Worm (Caenorhabditis elegans) whole organism, young adult: Measurements from ENCODE around the gene nhr-143.

Experiments
- F22D6.2 ChIP-seq: sonication (generic microtip); optimal IDR thresholded peaks from 2 replicates; lab custom pipeline; 2016; ENCODE audit warnings: mild to moderate bottlenecking, missing genetic modification characterization, missing compliant biosample characterization
- F57A8.1 ChIP-seq: fragments of 200-800 bp; sonication (Bioruptor generic); optimal IDR thresholded peaks from 2 replicates; lab custom pipeline; 2018; ENCODE audit warnings: mild to moderate bottlenecking, missing genetic modification characterization, moderate library complexity, missing compliant biosample characterization
- ama-1 ChIP-seq, 3 experiments: fragments of 150-350 bp in 1 of 3; sonication (generic microtip) in 2 of 3; optimal IDR thresholded peaks; 2 replicates each; lab custom pipeline; 2014 to 2018; ENCODE audit warnings: missing biosample characterization in 2 of 3, missing genetic modification characterization in 2 of 3, missing genetic modification reagents in 2 of 3
- athp-1 ChIP-seq: sonication (generic microtip); optimal IDR thresholded peaks from 2 replicates; lab custom pipeline; 2017; ENCODE audit warnings: mild to moderate bottlenecking, missing genetic modification characterization, missing compliant biosample characterization
- lin-35 ChIP-seq, 3 experiments: fragments of 150-350 bp in 2 of 3; sonication (generic microtip) in 1 of 3; optimal IDR thresholded peaks; 2 replicates each; lab custom pipeline; 2014 to 2018; ENCODE audit warnings: missing biosample characterization in 3 of 3, missing genetic modification characterization in 3 of 3, missing genetic modification reagents in 3 of 3
- lin-54 ChIP-seq: fragments of 200-800 bp; sonication (Bioruptor generic); optimal IDR thresholded peaks from 2 replicates; lab custom pipeline; 2018; ENCODE audit warnings: mild to moderate bottlenecking, missing genetic modification characterization, missing compliant biosample characterization
- lsy-27 ChIP-seq: sonication (generic microtip); optimal IDR thresholded peaks from 2 replicates; lab custom pipeline; 2017; ENCODE audit warnings: missing genetic modification characterization, mild to moderate bottlenecking, missing compliant biosample characterization, antibody characterized with exemption, missing genotype, borderline replicate concordance; ENCODE audit not compliant: insufficient read depth
- nfya-1 ChIP-seq: sonication (generic microtip); optimal IDR thresholded peaks from 2 replicates; lab custom pipeline; 2017; ENCODE audit warnings: antibody characterized with exemption, missing compliant biosample characterization, missing genetic modification characterization, borderline replicate concordance; ENCODE audit not compliant: insufficient read depth
- pha-4 ChIP-seq: fragments of 150-350 bp; sonication (generic microtip); optimal IDR thresholded peaks from 2 replicates; lab custom pipeline; 2014; ENCODE audit warnings: missing biosample characterization, missing genetic modification reagents, missing genetic modification characterization
- snpc-1.1 ChIP-seq: sonication (generic microtip); optimal IDR thresholded peaks from 2 replicates; lab custom pipeline; 2017; ENCODE audit warnings: missing genetic modification characterization, mild to moderate bottlenecking, missing compliant biosample characterization, antibody characterized with exemption, moderate library complexity, missing genotype, missing genetic modification reagents; ENCODE audit not compliant: insufficient read depth

DNA sequence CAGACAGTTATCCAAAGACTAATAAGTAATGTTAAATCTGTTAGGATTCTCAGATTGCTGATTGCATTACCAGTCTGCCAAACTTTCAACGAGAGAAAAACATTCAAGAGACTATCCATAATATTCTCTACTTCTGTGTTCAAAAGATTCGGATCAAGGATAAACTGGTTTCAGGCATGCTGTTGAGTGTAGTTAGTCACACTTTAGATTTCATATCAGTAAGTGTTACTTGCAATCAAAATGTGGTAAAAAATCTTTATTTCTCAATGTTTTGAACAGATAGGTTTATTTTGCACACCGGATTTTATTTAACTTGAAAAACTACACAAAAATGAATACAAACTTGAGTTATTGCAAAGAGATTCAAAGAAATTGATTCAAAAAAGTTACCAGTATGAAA, 47.3 kb upstream of the nhr-143 start, which contains the start of gene oac-41:
- TF ChIP-seq nfya-1 (no peak), F57A8.1 (no peak), lin-35 (GFP tag; optimal IDR thresholded peaks at IDR 0.05; lab: Kevin White, UChicago) (no peak), lin-54 (no peak), pha-4 (tag; lab: Kevin White, UChicago) (no peak), lsy-27 (no peak), F22D6.2 (tag; lab: Kevin White, UChicago) (no peak), snpc-1.1 (tag; lab: Kevin White, UChicago) (no peak), athp-1 (tag; lab: Kevin White, UChicago) (no peak), ama-1 (optimal IDR thresholded peaks at IDR 0.05; lab: Kevin White, UChicago) (no peak), ama-1 (GFP tag; optimal IDR thresholded peaks at IDR 0.05; lab: Kevin White, UChicago) (no peak)
